Worm (Caenorhabditis elegans): ENCODE data around the gene kcmf-1.

kcmf-1 gene

DNA sequence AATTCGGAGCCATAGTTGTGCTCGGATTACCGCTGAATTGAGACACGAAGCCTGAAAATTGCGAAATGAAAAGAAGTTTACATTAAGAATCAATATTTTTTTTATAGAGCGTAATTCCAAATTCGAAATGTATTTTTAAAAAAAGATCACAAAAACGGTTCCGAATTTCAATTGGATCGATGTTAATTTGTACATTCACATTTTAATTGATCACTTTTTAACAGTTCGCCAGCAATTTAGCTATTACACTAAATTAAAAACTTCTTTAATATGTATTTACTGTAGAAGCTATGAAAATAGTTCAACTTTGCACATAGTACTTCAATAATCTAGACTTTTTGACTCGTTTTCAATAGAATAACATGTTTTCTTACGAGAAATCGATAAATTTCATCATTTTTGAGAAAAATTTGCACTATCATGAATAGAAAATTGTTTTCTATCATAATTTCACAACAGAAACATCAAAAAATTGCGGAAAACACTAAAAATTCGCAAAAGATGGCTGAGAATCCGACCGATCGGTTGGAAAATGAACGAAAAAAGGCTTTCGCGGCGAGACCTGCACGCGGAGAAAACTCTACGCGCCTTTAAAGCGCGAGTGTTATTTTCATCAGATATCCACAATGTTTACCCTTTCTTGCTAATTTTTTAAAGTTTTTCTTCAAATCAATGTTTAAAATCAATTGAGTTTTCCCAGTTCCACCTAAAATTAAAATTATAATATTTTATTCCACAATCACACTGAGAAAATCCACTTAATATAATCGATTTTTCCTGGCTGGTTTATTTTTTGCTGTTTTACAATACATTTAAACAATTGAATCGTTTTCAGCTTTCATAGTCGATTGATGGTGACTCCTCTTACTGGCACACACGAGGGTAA lies at the start of gene kcmf-1, which contains the start of gene egl-45:
Gene kcmf-1, plus strand, starts transcription at position 836 of the 886 bp plus-strand sequence.
Gene egl-45, minus strand, starts transcription at position 51 of the 886 bp plus-strand sequence.
- TF ChIP-seq ztf-26 (tag; optimal IDR thresholded peaks at IDR 0.05) = no peak
- TF ChIP-seq F33H1.4 (GFP tag; IDR thresholded peaks at IDR 0.05) = peak; percentile 81
- TF ChIP-seq ceh-27 (GFP tag; optimal IDR thresholded peaks at IDR 0.05) = no peak
- no peak for TF ChIP-seq fkh-3 (tag; optimal IDR thresholded peaks at IDR 0.05)
- peak in 1 of 3 experiments; percentile 3 for TF ChIP-seq lin-35 (GFP tag; optimal IDR thresholded peaks at IDR 0.05)
- TF ChIP-seq ztf-28 (GFP tag; IDR thresholded peaks at IDR 0.05) = no peak
- TF ChIP-seq zim-3 (tag; optimal IDR thresholded peaks at IDR 0.05) = no peak
- peak; percentile 44 for TF ChIP-seq attf-5 (GFP tag; optimal IDR thresholded peaks at IDR 0.05)
- TF ChIP-seq zfh-2 (GFP tag; conservative IDR thresholded peaks at IDR 0.05) = no peak
- no peak for TF ChIP-seq pha-4 (tag; optimal IDR thresholded peaks at IDR 0.05)
- TF ChIP-seq snpc-4 (GFP tag; optimal IDR thresholded peaks at IDR 0.05) = no peak
- no peak for TF ChIP-seq snpc-4 (tag; optimal IDR thresholded peaks at IDR 0.05)
- no peak for TF ChIP-seq F57C9.4 (tag; optimal IDR thresholded peaks at IDR 0.05)
- no peak for TF ChIP-seq dpl-1 (GFP tag; optimal IDR thresholded peaks at IDR 0.05)
- TF ChIP-seq madf-6 (GFP tag; IDR thresholded peaks at IDR 0.05) = peak; percentile 15; the same call in 1 of the 2 replicates
- TF ChIP-seq efl-1 (GFP tag; optimal IDR thresholded peaks at IDR 0.05) = peak; percentile 8

- TF ChIP-seq hmg-1.2 (GFP tag; IDR thresholded peaks at IDR 0.05) = no peak
- no peak for TF ChIP-seq nfyb-1 (GFP tag; IDR thresholded peaks at IDR 0.05)
- TF ChIP-seq ztf-6 (GFP tag; IDR thresholded peaks at IDR 0.05) = no peak
- TF ChIP-seq bed-1 (GFP tag; IDR thresholded peaks at IDR 0.05) = no peak
- no peak for TF ChIP-seq efl-1 (GFP tag; optimal IDR thresholded peaks at IDR 0.05)
- TF ChIP-seq K11D2.4 (GFP tag; IDR thresholded peaks at IDR 0.05) = no peak
- no peak for TF ChIP-seq unc-62 (GFP tag; optimal IDR thresholded peaks at IDR 0.05)
- TF ChIP-seq xnd-1 (tag; optimal IDR thresholded peaks at IDR 0.05) = no peak
Measured at ce11 chrIII:7780566-7781238, 48.5 kb upstream of the kcmf-1 start.

ce11 chrIII:7783354-7783753 lies 45.9 kb upstream of the kcmf-1 start, which contains the start of gene mab-5:
TSS of gene mab-5 (minus strand) at chrIII:7783454.
- TF ChIP-seq nhr-90 (tag; optimal IDR thresholded peaks at IDR 0.05) (no peak), B0035.1 (tag; optimal IDR thresholded peaks at IDR 0.05) (no peak), egl-44 (GFP tag; IDR thresholded peaks at IDR 0.05) (no peak), attf-6 (GFP tag; IDR thresholded peaks at IDR 0.05) (no peak), B0261.1 (tag; optimal IDR thresholded peaks at IDR 0.05) (no peak), lin-40 (tag; optimal IDR thresholded peaks at IDR 0.05) (no peak), tbx-9 (tag; optimal IDR thresholded peaks at IDR 0.05; ENCODE audit: borderline replicate concordance) (no peak), ceh-40 (GFP tag; IDR thresholded peaks at IDR 0.05) (no peak), hrde-1 (tag; optimal IDR thresholded peaks at IDR 0.05; ENCODE audit: borderline replicate concordance) (no peak), ztf-22 (GFP tag; optimal IDR thresholded peaks at IDR 0.05) (no peak), lin-26 (GFP tag; IDR thresholded peaks at IDR 0.05) (no peak), repo-1 (tag; optimal IDR thresholded peaks at IDR 0.05) (no peak), rcor-1 (GFP tag; IDR thresholded peaks at IDR 0.05) (no peak), attf-3 (GFP tag; conservative IDR thresholded peaks at IDR 0.05) (no peak), hlh-26 (GFP tag; conservative IDR thresholded peaks at IDR 0.05) (no peak), F10E7.11 (tag; optimal IDR thresholded peaks at IDR 0.05) (no peak), F22D6.2 (tag; optimal IDR thresholded peaks at IDR 0.05) (no peak), dpl-1 (GFP tag; optimal IDR thresholded peaks at IDR 0.05) (no peak), pbrm-1 (GFP tag; IDR thresholded peaks at IDR 0.05) (no peak)
